Worm (Caenorhabditis elegans) whole organism, mixed stage, embryonic: ENCODE results near the gene jud-4.

Source experiments
- ceh-39 ChIP-seq: fragments of 150-350 bp; optimal IDR thresholded peaks from 2 replicates; lab custom pipeline; 2014; ENCODE audit warnings: missing biosample characterization, missing genetic modification characterization
- lsy-2 ChIP-seq: fragments of 150-350 bp; optimal IDR thresholded peaks from 2 replicates; lab custom pipeline; 2014; ENCODE audit warnings: missing biosample characterization, missing genetic modification characterization
- nhr-28 ChIP-seq: fragments of 150-350 bp; optimal IDR thresholded peaks from 2 replicates; lab custom pipeline; 2014; ENCODE audit warnings: missing biosample characterization, missing genetic modification characterization
- snpc-4 ChIP-seq: fragments of 150-350 bp; optimal IDR thresholded peaks from 2 replicates; lab custom pipeline; 2014; ENCODE audit warnings: missing biosample characterization, missing genetic modification characterization
- unc-39 ChIP-seq: fragments of 150-350 bp; optimal IDR thresholded peaks from 2 replicates; lab custom pipeline; 2014; ENCODE audit warnings: missing biosample characterization, missing genetic modification characterization
- unc-62 ChIP-seq: fragments of 150-350 bp; optimal IDR thresholded peaks from 2 replicates; lab custom pipeline; 2014; ENCODE audit warnings: missing biosample characterization, missing genetic modification reagents, missing genetic modification characterization

ce11 chrX:15236036-15236435, 47.9 kb upstream of the jud-4 start:
- no peak for TF ChIP-seq nhr-28
- TF ChIP-seq snpc-4 (tag; lab: Kevin White, UChicago): no peak
- TF ChIP-seq lsy-2 (tag; lab: Kevin White, UChicago): no peak
- TF ChIP-seq unc-62 (GFP tag; lab: Kevin White, UChicago): no peak
- TF ChIP-seq unc-39 (tag; lab: Kevin White, UChicago): no peak
- no peak for TF ChIP-seq ceh-39 (tag; lab: Kevin White, UChicago)
